Worm (Caenorhabditis elegans) whole organism, L3 larva: ENCODE data around the gene gta-1.

Source experiments
- ZK546.5 ChIP-seq: sonication (generic microtip); optimal IDR thresholded peaks from 2 replicates; lab custom pipeline; 2017; ENCODE audit warnings: missing biosample characterization, missing genetic modification characterization
- aly-2 ChIP-seq: fragments of 150-350 bp; optimal IDR thresholded peaks from 2 replicates; lab custom pipeline; 2014; ENCODE audit warnings: missing biosample characterization, missing genetic modification characterization
- ama-1 ChIP-seq: fragments of 150-350 bp; optimal IDR thresholded peaks from 2 replicates; lab custom pipeline; 2018
- jun-1 ChIP-seq: fragments of 150-350 bp; optimal IDR thresholded peaks from 2 replicates; lab custom pipeline; 2014; ENCODE audit warnings: missing biosample characterization, missing genetic modification reagents, missing genetic modification characterization
- lin-15B ChIP-seq: fragments of 150-350 bp; optimal IDR thresholded peaks from 2 replicates; lab custom pipeline; 2014; ENCODE audit warnings: missing biosample characterization, missing genetic modification characterization
- nhr-11 ChIP-seq: fragments of 150-350 bp; optimal IDR thresholded peaks from 2 replicates; lab custom pipeline; 2014; ENCODE audit warnings: missing biosample characterization, missing genetic modification characterization
- nhr-28 ChIP-seq: fragments of 150-350 bp; optimal IDR thresholded peaks from 2 replicates; lab custom pipeline; 2014; ENCODE audit warnings: missing biosample characterization, missing genetic modification characterization
- nhr-77 ChIP-seq: fragments of 150-350 bp; optimal IDR thresholded peaks from 2 replicates; lab custom pipeline; 2014; ENCODE audit warnings: missing biosample characterization, missing genetic modification characterization
- pha-4 ChIP-seq: fragments of 150-350 bp; optimal IDR thresholded peaks from 2 replicates; lab custom pipeline; 2014; ENCODE audit warnings: missing biosample characterization, missing genetic modification reagents, missing genetic modification characterization
- zag-1 ChIP-seq: fragments of 150-350 bp; optimal IDR thresholded peaks from 2 replicates; lab custom pipeline; 2014; ENCODE audit warnings: missing biosample characterization, missing genetic modification characterization
- ztf-11 ChIP-seq: fragments of 150-350 bp; optimal IDR thresholded peaks from 2 replicates; lab custom pipeline; 2014; ENCODE audit warnings: missing biosample characterization, missing genetic modification characterization

- TF ChIP-seq lin-15B (tag; lab: Kevin White, UChicago) (no peak), nhr-28 (tag; lab: Kevin White, UChicago) (no peak), ztf-11 (tag; lab: Kevin White, UChicago) (no peak), aly-2 (tag; lab: Kevin White, UChicago) (no peak), pha-4 (tag; lab: Kevin White, UChicago) (no peak), zag-1 (no peak), nhr-11 (tag; lab: Kevin White, UChicago) (no peak), ZK546.5 (no peak), jun-1 (tag; lab: Kevin White, UChicago) (no peak), nhr-77 (tag; lab: Kevin White, UChicago) (no peak), ama-1 (no peak)
These were observed 34.4 kb downstream of the gta-1 start, which contains the start of gene abt-1 for ce11 chrIV:10214811-10215210.
